Fruit fly (Drosophila melanogaster): ENCODE results near the gene eag.

- TF ChIP-seq CG8478 (optimal IDR thresholded peaks at IDR 0.05) (no peak), CTCF (optimal IDR thresholded peaks at IDR 0.05) (no peak)
These were observed 87.9 kb downstream of the eag start for dm6 chrX:15043013-15043699.

All from S2 (cell line).